Worm (Caenorhabditis elegans): ENCODE measurements around the gene srd-18.

DNA sequence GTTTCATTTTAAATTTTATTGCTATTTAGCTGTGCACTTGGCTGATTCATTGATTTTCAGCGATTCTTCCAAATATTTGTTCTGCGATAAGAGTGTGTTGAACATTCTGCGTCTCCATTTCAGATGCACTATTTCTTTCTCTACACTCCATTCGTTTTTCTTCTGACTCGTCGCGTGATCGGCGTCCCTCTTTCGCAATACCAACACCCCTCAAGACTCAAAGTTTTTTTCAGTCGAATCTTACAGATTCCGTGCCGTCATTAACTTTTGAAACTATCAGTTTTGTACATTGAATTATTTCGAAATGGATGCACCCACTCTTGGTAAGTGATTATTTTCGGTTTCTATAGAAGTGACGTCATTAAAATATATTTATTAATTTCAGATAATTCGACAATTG, 36.3 kb upstream of the srd-18 start, which contains the start of gene frm-10:
- TF ChIP-seq aly-1 (tag; optimal IDR thresholded peaks at IDR 0.05) (no peak), ceh-13 (GFP tag; optimal IDR thresholded peaks at IDR 0.05) (no peak)

Data from whole organism, early embryonic.